Fruit fly (Drosophila melanogaster): ENCODE measurements around the gene OdsH.

dm6 chrX:17741864-17742297, 48.9 kb upstream of the OdsH start:
- no peak for TF ChIP-seq dmrt93B (GFP tag; optimal IDR thresholded peaks at IDR 0.05)
- no peak for TF ChIP-seq HLH106 (tag; optimal IDR thresholded peaks at IDR 0.05)
- TF ChIP-seq fru (GFP tag; optimal IDR thresholded peaks at IDR 0.05) = no peak
- no peak for TF ChIP-seq sage (GFP tag; optimal IDR thresholded peaks at IDR 0.05)
- TF ChIP-seq Dif (GFP tag; optimal IDR thresholded peaks at IDR 0.05; ENCODE audit: partially characterized antibody) = no peak
- no peak for TF ChIP-seq OdsH (GFP tag; optimal IDR thresholded peaks at IDR 0.05)
- no peak for TF ChIP-seq N (GFP tag; optimal IDR thresholded peaks at IDR 0.05)
- TF ChIP-seq Hnf4 (GFP tag; optimal IDR thresholded peaks at IDR 0.05) = no peak
- no peak for TF ChIP-seq h (GFP tag; optimal IDR thresholded peaks at IDR 0.05)
- TF ChIP-seq Abd-B (GFP tag; optimal IDR thresholded peaks at IDR 0.05) = no peak
- TF ChIP-seq Hr78 (GFP tag; optimal IDR thresholded peaks at IDR 0.05) = no peak

All from whole organism, wandering third instar larva.